Fruit fly (Drosophila melanogaster) whole organism, pupa: Measurements from ENCODE around the gene Pep.
A peak's percentile ranks its signal among the peaks of the same experiment; 100 is the strongest.

ENCODE experiments used
- CG10348 ChIP-seq: fragments of 200-800 bp; sonication (Bioruptor generic); IDR thresholded peaks from 2 replicates; pipeline ENCODE4 v1.3.6; 2022; ENCODE audit warnings: missing biosample characterization, missing genetic modification characterization
- CG12605 ChIP-seq: fragments of 200-800 bp; sonication (Bioruptor generic); IDR thresholded peaks from 2 replicates; pipeline ENCODE4 v1.3.6; 2022; ENCODE audit warnings: missing biosample characterization, missing genetic modification characterization
- CG13204 ChIP-seq: fragments of 200-800 bp; sonication (Bioruptor generic); optimal IDR thresholded peaks from 2 replicates; lab custom pipeline; 2018; ENCODE audit warnings: missing biosample characterization, mild to moderate bottlenecking, missing genetic modification characterization, moderate library complexity
- CG14655 ChIP-seq: fragments of 200-800 bp; sonication (Bioruptor generic); optimal IDR thresholded peaks from 3 replicates; lab custom pipeline; 2017; ENCODE audit warnings: mild to moderate bottlenecking, missing biosample characterization, missing genetic modification reagents, missing genetic modification characterization
- CG15710 ChIP-seq: fragments of 200-800 bp; sonication (Bioruptor generic); optimal IDR thresholded peaks from 2 replicates; lab custom pipeline; 2018; ENCODE audit warnings: missing biosample characterization, mild to moderate bottlenecking, missing genetic modification characterization, moderate library complexity
- CG17806 ChIP-seq: fragments of 200-800 bp; sonication (Bioruptor generic); optimal IDR thresholded peaks from 2 replicates; lab custom pipeline; 2018; ENCODE audit warnings: missing biosample characterization, mild to moderate bottlenecking, missing genetic modification characterization, moderate library complexity
- CG32121 ChIP-seq: fragments of 200-800 bp; sonication (Bioruptor generic); IDR thresholded peaks from 2 replicates; pipeline ENCODE4 v1.3.6; 2022; ENCODE audit warnings: missing biosample characterization, missing genetic modification characterization
- CG34367 ChIP-seq: fragments of 200-800 bp; sonication (Bioruptor generic); optimal IDR thresholded peaks from 2 replicates; lab custom pipeline; 2018; ENCODE audit warnings: missing biosample characterization, mild to moderate bottlenecking, missing genetic modification characterization
- CG4496 ChIP-seq: fragments of 200-800 bp; sonication (Bioruptor generic); IDR thresholded peaks from 3 replicates; pipeline ENCODE4 v1.3.6; 2022; ENCODE audit warnings: missing biosample characterization, missing genetic modification characterization
- CG8159 ChIP-seq: fragments of 200-800 bp; sonication (Bioruptor generic); optimal IDR thresholded peaks from 3 replicates; lab custom pipeline; 2018; ENCODE audit warnings: missing biosample characterization, mild to moderate bottlenecking, missing genetic modification characterization, moderate library complexity
- CG8301 ChIP-seq: fragments of 200-800 bp; sonication (Bioruptor generic); optimal IDR thresholded peaks from 2 replicates; lab custom pipeline; 2018; ENCODE audit warnings: missing biosample characterization, mild to moderate bottlenecking, missing genetic modification characterization
- CG9948 ChIP-seq: fragments of 200-800 bp; sonication (Bioruptor generic); optimal IDR thresholded peaks from 2 replicates; lab custom pipeline; 2018; ENCODE audit warnings: missing biosample characterization, mild to moderate bottlenecking, missing genetic modification characterization, moderate library complexity
- D1 ChIP-seq: fragments of 200-800 bp; sonication (Bioruptor generic); optimal IDR thresholded peaks from 2 replicates; lab custom pipeline; 2018; ENCODE audit warnings: missing biosample characterization, mild to moderate bottlenecking, missing genetic modification characterization, moderate library complexity
- EcR ChIP-seq: fragments of 200-800 bp; sonication (Bioruptor generic); optimal IDR thresholded peaks from 3 replicates; lab custom pipeline; 2019; ENCODE audit warnings: missing biosample characterization, missing genetic modification characterization, mild to moderate bottlenecking, moderate library complexity, missing genetic modification reagents
- Ets98B ChIP-seq: fragments of 200-800 bp; sonication (Bioruptor generic); IDR thresholded peaks from 2 replicates; pipeline ENCODE4 v1.3.6; 2022; ENCODE audit warnings: missing biosample characterization, missing genetic modification characterization
- Pif1A ChIP-seq: fragments of 200-800 bp; sonication (Bioruptor generic); optimal IDR thresholded peaks from 3 replicates; lab custom pipeline; 2016; ENCODE audit warnings: missing biosample characterization, missing genetic modification characterization
- Pif1B ChIP-seq: fragments of 200-800 bp; sonication (Bioruptor generic); optimal IDR thresholded peaks from 3 replicates; lab custom pipeline; 2016; ENCODE audit warnings: missing biosample characterization, missing genetic modification characterization
- Snoo ChIP-seq: fragments of 200-800 bp; sonication (Bioruptor generic); optimal IDR thresholded peaks from 3 replicates; lab custom pipeline; 2017; ENCODE audit warnings: missing biosample characterization, mild to moderate bottlenecking, missing genetic modification characterization, inconsistent platforms
- fd96Ca ChIP-seq: fragments of 200-800 bp; sonication (Bioruptor generic); IDR thresholded peaks from 3 replicates; pipeline ENCODE4 v1.3.6; 2022; ENCODE audit warnings: missing biosample characterization, missing genetic modification characterization
- gl ChIP-seq: fragments of 200-800 bp; sonication (Bioruptor generic); optimal IDR thresholded peaks from 2 replicates; lab custom pipeline; 2018; ENCODE audit warnings: missing biosample characterization, mild to moderate bottlenecking, missing genetic modification characterization
- rn ChIP-seq: fragments of 200-800 bp; sonication (Bioruptor generic); IDR thresholded peaks from 2 replicates; pipeline ENCODE4 v1.3.6; 2022; ENCODE audit warnings: missing biosample characterization, missing genetic modification characterization

The Pep gene

DNA sequence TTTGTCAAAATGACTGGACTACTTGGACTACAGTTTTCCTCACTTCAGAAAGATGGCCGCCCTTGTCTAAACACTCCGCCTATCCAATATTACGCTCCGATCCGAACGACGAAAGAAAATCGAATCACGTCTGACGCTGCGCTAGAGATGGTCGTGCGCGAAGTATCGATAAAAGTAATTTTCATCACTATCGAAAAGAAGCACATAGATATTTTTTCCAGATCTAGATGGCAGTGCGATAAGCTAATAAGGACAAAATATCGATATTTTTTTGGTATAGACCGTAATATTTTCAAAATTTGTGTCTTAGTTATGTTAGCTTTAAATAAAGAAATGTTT, at the start of gene Pep:
Gene Pep, minus strand, starts transcription at position 131 of the 339 bp plus-strand sequence.
- TF ChIP-seq CG13204 (GFP tag; lab: Kevin White, UChicago) (no peak), rn (GFP tag; lab: Robert Waterston, UW) (no peak), Snoo (tag; lab: Kevin White, UChicago) (no peak), EcR (GFP tag; lab: Kevin White, UChicago) (no peak), CG14655 (GFP tag; lab: Kevin White, UChicago) (no peak), CG12605 (GFP tag; lab: Robert Waterston, UW) (0 out of 2 replicates have a peak, but pooled peaks have one; percentile 23), CG15710 (tag; lab: Kevin White, UChicago) (peak; percentile 3), D1 (peak; percentile 51), CG10348 (GFP tag; lab: Robert Waterston, UW) (no peak), CG4496 (no peak), CG34367 (tag; lab: Kevin White, UChicago) (no peak), CG32121 (GFP tag; lab: Robert Waterston, UW) (no peak), CG9948 (tag; lab: Kevin White, UChicago) (peak; percentile 5), CG17806 (tag; lab: Kevin White, UChicago) (peak; percentile 17), CG8159 (tag; lab: Kevin White, UChicago) (no peak), Ets98B (peak; percentile 9; the same call in 1 of the 2 replicates)

DNA sequence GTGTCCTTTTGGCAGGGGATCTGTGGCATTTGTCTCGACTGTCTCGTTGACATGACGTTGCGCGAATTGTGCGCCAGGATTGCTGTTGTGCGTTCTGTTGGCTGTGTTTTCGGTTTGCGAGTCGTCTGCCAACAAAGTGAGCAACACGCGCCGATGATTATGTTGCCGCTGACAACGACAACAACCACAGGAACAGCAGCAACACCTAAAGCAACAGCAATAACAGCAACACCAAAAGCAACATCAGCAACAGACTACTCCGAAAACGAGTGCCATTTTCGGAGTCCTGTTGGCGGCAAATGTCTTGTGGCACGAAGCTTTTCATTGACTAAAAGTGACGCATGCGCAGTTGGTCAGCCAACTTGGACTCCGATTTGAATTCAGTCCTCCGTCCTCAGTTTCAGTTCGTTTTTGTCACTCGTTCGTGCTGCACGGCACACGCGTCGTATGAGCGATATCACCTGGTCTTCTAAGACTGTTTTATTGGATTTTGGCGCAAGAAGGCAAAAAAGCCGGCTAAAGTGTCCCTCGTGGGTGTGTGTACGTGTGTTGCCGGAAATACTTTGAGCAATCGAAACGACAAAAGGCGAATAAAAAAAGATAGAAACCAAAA, 44.8 kb upstream of the Pep start, which contains the start of gene Ccn:
Gene Ccn, plus strand, starts transcription at position 437 of the 613 bp plus-strand sequence.
- TF ChIP-seq CG8301 (tag; lab: Kevin White, UChicago): no peak
- no peak for TF ChIP-seq EcR (GFP tag; lab: Kevin White, UChicago)
- no peak for TF ChIP-seq CG12605 (GFP tag; lab: Robert Waterston, UW)
- no peak for TF ChIP-seq CG10348 (GFP tag; lab: Robert Waterston, UW)
- TF ChIP-seq, all 21 proteins: peak for 0

- no peak for TF ChIP-seq CG32121 (GFP tag; lab: Robert Waterston, UW)
- no peak for TF ChIP-seq EcR (GFP tag; lab: Kevin White, UChicago)
- TF ChIP-seq CG9948 (tag; lab: Kevin White, UChicago): no peak
- TF ChIP-seq fd96Ca (GFP tag; lab: Robert Waterston, UW): no peak
- TF ChIP-seq rn (GFP tag; lab: Robert Waterston, UW): no peak
- no peak for TF ChIP-seq CG8301 (tag; lab: Kevin White, UChicago)
- TF ChIP-seq CG12605 (GFP tag; lab: Robert Waterston, UW): no peak
- TF ChIP-seq CG17806 (tag; lab: Kevin White, UChicago): no peak
- no peak for TF ChIP-seq D1
- TF ChIP-seq Pif1A (GFP tag; lab: Kevin White, UChicago): no peak
These were observed 26.9 kb upstream of the Pep start for dm6 chr3L:17671768-17672167.

DNA sequence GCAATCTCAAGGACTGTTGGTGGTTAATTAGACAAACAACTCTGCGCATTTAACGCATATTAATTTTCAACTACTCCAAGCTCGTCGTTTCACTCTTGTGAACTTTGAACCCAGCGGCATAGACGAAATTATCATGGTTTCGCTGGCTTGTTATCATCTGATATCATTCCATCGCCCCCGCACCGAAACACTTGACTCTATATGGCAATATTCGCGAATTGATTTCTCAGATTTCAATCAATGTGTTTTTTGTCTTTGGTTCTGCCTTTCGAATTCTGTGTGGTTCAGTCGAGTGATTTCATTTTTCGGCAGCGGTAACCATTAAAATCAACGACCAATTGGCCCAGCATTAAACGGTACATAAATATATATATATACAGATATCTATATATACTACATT, 26.5 kb upstream of the Pep start, which contains the start of gene CG34251:
Gene CG34251, plus strand, starts transcription at position 301 of the 400 bp plus-strand sequence.
- TF ChIP-seq CG17806 (tag; lab: Kevin White, UChicago) (no peak), CG9948 (tag; lab: Kevin White, UChicago) (no peak), Ets98B (no peak), rn (GFP tag; lab: Robert Waterston, UW) (no peak), CG14655 (GFP tag; lab: Kevin White, UChicago) (no peak)

DNA sequence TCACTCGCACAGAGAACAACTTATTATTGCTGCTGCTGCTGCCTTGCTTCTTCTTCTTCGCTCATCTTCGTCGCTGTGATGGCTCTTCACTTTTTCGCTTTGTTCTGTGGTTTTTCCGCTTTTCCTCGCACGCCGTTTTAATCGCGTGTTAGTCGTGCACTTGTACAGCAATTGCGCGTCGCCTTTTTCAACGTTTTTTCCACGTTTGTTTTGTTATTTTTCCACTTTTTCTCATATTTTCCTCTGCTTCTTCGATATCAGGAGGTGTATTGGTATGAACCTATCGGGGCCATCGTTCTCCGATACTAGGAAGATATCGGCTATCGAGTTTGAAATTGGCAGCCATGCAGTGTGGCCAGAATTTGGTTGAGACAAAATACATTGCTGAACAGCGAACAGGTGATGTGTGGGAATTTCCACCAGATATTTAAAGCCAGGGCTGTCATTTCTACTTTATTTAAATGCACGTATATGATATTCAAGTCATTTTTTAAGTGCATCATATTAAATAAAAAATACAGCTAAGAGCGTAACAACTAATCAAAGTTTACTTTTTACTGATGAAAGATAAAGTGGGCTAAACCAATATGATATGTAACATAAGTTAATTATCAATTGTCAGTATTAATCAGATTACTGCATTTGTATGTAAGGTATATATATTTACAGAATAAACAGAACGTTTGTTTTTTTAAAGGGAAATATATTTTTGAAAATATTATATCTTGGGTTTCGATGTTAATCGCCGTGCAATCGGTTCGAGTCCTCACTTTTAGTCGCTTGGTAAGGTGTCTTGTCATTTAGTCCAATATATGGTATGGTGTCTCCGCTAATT, 24.3 kb upstream of the Pep start, which contains the start of gene Crtc:
Gene Crtc, minus strand, starts transcription at position 290 of the 835 bp plus-strand sequence.
- no peak for TF ChIP-seq CG13204 (GFP tag; lab: Kevin White, UChicago)
- TF ChIP-seq rn (GFP tag; lab: Robert Waterston, UW): no peak
- TF ChIP-seq CG4496: no peak
- peak; percentile 13 for TF ChIP-seq EcR (GFP tag; lab: Kevin White, UChicago)
- peak; percentile 51 for TF ChIP-seq D1
- no peak; the same call in 1 of the 2 replicates for TF ChIP-seq Ets98B
- TF ChIP-seq Pif1A (GFP tag; lab: Kevin White, UChicago): peak; percentile 12
- TF ChIP-seq CG8159 (tag; lab: Kevin White, UChicago): no peak

DNA sequence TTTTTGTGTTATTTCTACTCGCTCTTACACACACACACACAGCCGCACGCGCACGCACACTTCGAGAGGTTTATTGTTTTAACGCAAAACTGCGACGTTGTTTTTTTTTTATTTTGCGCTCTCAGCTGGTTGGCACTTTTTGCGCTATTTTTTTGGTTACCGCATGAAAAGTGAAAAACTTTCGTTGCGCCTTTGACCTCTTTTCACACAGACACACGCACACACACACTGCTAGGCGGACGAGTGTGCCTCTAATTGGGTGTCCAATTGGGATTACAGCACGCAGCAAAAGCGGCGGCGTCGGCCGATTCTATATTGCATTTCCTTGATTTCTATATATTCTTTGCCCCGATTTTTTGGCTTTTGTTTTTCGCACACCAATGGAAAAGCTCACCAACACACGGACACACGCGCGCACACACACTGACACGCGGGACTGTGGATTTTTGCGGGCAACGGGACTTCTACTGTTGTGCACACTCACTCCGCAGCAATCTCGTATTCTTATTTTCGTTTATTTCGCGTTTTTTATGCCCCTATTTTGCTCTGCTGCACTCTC, 23.6 kb upstream of the Pep start:
- TF ChIP-seq CG14655 (GFP tag; lab: Kevin White, UChicago) (peak; percentile 4), Snoo (tag; lab: Kevin White, UChicago) (no peak), CG32121 (GFP tag; lab: Robert Waterston, UW) (peak; percentile 20; the same call in 1 of the 2 replicates), CG8301 (tag; lab: Kevin White, UChicago) (peak; percentile 18), Ets98B (peak; percentile 15; the same call in 1 of the 2 replicates), D1 (no peak), CG4496 (peak; percentile 56), fd96Ca (GFP tag; lab: Robert Waterston, UW) (no peak), Pif1B (GFP tag; lab: Kevin White, UChicago) (no peak), Pif1A (GFP tag; lab: Kevin White, UChicago) (no peak), CG9948 (tag; lab: Kevin White, UChicago) (no peak), gl (tag; lab: Kevin White, UChicago) (peak; percentile 21), CG12605 (GFP tag; lab: Robert Waterston, UW) (peak; percentile 33; the same call in 1 of the 2 replicates), CG10348 (GFP tag; lab: Robert Waterston, UW) (no peak)
